Fruit fly (Drosophila melanogaster) whole organism, embryonic: ENCODE measurements around the gene CG15247.

Experiments
- Aef1 ChIP-seq: fragments of 200-800 bp; sonication (Bioruptor generic); IDR thresholded peaks from 3 replicates; pipeline ENCODE4 v1.3.6; 2022; ENCODE audit warnings: missing biosample characterization, missing genetic modification characterization
- B-H2 ChIP-seq: fragments of 200-800 bp; sonication (Bioruptor generic); optimal IDR thresholded peaks from 2 replicates; lab custom pipeline; 2018; ENCODE audit warnings: missing biosample characterization, mild to moderate bottlenecking, missing genetic modification characterization
- CG10267 ChIP-seq: fragments of 200-800 bp; sonication (Bioruptor generic); optimal IDR thresholded peaks from 2 replicates; lab custom pipeline; 2018; ENCODE audit warnings: missing biosample characterization, mild to moderate bottlenecking, missing genetic modification characterization, moderate library complexity
- CG10366 ChIP-seq: fragments of 200-800 bp; sonication (Bioruptor generic); IDR thresholded peaks from 2 replicates; pipeline ENCODE4 v1.3.6; 2022; ENCODE audit warnings: missing biosample characterization, missing genetic modification characterization
- CG11247 ChIP-seq: fragments of 200-800 bp; sonication (Bioruptor generic); IDR thresholded peaks from 2 replicates; pipeline ENCODE4 v1.3.6; 2022; ENCODE audit warnings: missing biosample characterization, missing genetic modification characterization
- CG11695 ChIP-seq: fragments of 200-800 bp; sonication (Bioruptor generic); IDR thresholded peaks from 3 replicates; pipeline ENCODE4 v1.3.6; 2022; ENCODE audit warnings: missing biosample characterization, missing genetic modification characterization
- CG11696 ChIP-seq: fragments of 200-800 bp; sonication (Bioruptor generic); IDR thresholded peaks from 2 replicates; pipeline ENCODE4 v1.3.6; 2022; ENCODE audit warnings: missing biosample characterization, missing genetic modification characterization
- CG11723 ChIP-seq: fragments of 200-800 bp; sonication (Bioruptor generic); optimal IDR thresholded peaks from 2 replicates; lab custom pipeline; 2017; ENCODE audit warnings: missing biosample characterization, mild to moderate bottlenecking, missing genetic modification characterization
- CG12659 ChIP-seq: fragments of 200-800 bp; sonication (Bioruptor generic); optimal IDR thresholded peaks from 3 replicates; lab custom pipeline; 2017; ENCODE audit warnings: mild to moderate bottlenecking, missing biosample characterization, missing genetic modification reagents, missing genetic modification characterization
- CG16813 ChIP-seq: fragments of 200-800 bp; sonication (Bioruptor generic); IDR thresholded peaks from 3 replicates; pipeline ENCODE4 v1.3.6; 2022; ENCODE audit warnings: missing biosample characterization, missing genetic modification characterization; ENCODE audit not compliant: partially characterized antibody
- CG16815 ChIP-seq: fragments of 200-800 bp; sonication (Bioruptor generic); optimal IDR thresholded peaks from 3 replicates; lab custom pipeline; 2017; ENCODE audit warnings: missing biosample characterization, mild to moderate bottlenecking, missing genetic modification characterization
- CG17328 ChIP-seq: fragments of 200-800 bp; sonication (Bioruptor generic); IDR thresholded peaks from 2 replicates; pipeline ENCODE4 v1.3.6; 2022; ENCODE audit warnings: missing biosample characterization, missing genetic modification characterization
- CG1832 ChIP-seq: fragments of 200-800 bp; sonication (Bioruptor generic); optimal IDR thresholded peaks from 2 replicates; lab custom pipeline; 2017; ENCODE audit warnings: missing biosample characterization, mild to moderate bottlenecking, missing genetic modification characterization, inconsistent platforms
- CG18619 ChIP-seq: fragments of 200-800 bp; sonication (Bioruptor generic); optimal IDR thresholded peaks from 3 replicates; lab custom pipeline; 2017; ENCODE audit warnings: missing biosample characterization, mild to moderate bottlenecking, missing genetic modification characterization
- CG31441 ChIP-seq: fragments of 200-800 bp; sonication (Bioruptor generic); IDR thresholded peaks from 2 replicates; pipeline ENCODE4 v1.3.6; 2022; ENCODE audit warnings: missing biosample characterization, missing genetic modification characterization
- CG34224 ChIP-seq: fragments of 200-800 bp; sonication (Bioruptor generic); IDR thresholded peaks from 3 replicates; pipeline ENCODE4 v1.3.6; 2022; ENCODE audit warnings: missing biosample characterization, missing genetic modification characterization; ENCODE audit not compliant: partially characterized antibody
- CG4282 ChIP-seq: fragments of 200-800 bp; sonication (Bioruptor generic); optimal IDR thresholded peaks from 2 replicates; lab custom pipeline; 2016; ENCODE audit warnings: missing biosample characterization, missing genetic modification characterization
- CG4730 ChIP-seq: fragments of 200-800 bp; sonication (Bioruptor generic); IDR thresholded peaks from 2 replicates; pipeline ENCODE4 v1.3.6; 2022; ENCODE audit warnings: missing biosample characterization, missing genetic modification characterization
- CG4820 ChIP-seq: fragments of 200-800 bp; sonication (Bioruptor generic); optimal IDR thresholded peaks from 3 replicates; lab custom pipeline; 2016; ENCODE audit warnings: missing biosample characterization, missing genetic modification characterization
- CG6654 ChIP-seq: fragments of 200-800 bp; sonication (Bioruptor generic); optimal IDR thresholded peaks from 2 replicates; lab custom pipeline; 2017; ENCODE audit warnings: missing biosample characterization, mild to moderate bottlenecking, missing genetic modification characterization
- CG7271 ChIP-seq: fragments of 200-800 bp; sonication (Bioruptor generic); optimal IDR thresholded peaks from 2 replicates; lab custom pipeline; 2018; ENCODE audit warnings: missing biosample characterization, mild to moderate bottlenecking, missing genetic modification characterization, moderate library complexity
- CG7372 ChIP-seq: fragments of 200-800 bp; sonication (Bioruptor generic); IDR thresholded peaks from 2 replicates; pipeline ENCODE4 v1.3.6; 2022; ENCODE audit warnings: missing biosample characterization, missing genetic modification characterization
- CG8924 ChIP-seq: fragments of 200-800 bp; optimal IDR thresholded peaks from 3 replicates; lab custom pipeline; 2019; ENCODE audit warnings: missing biosample characterization, mild to moderate bottlenecking, missing genetic modification characterization, moderate library complexity
- Deaf1 ChIP-seq: fragments of 200-800 bp; optimal IDR thresholded peaks from 3 replicates; lab custom pipeline; 2019; ENCODE audit warnings: missing biosample characterization, mild to moderate bottlenecking, missing genetic modification characterization, moderate library complexity
- HmgZ ChIP-seq: fragments of 200-800 bp; sonication (Bioruptor generic); optimal IDR thresholded peaks from 2 replicates; lab custom pipeline; 2018; ENCODE audit warnings: missing biosample characterization, mild to moderate bottlenecking, missing genetic modification characterization
- Jarid2 ChIP-seq: fragments of 200-800 bp; sonication (Bioruptor generic); optimal IDR thresholded peaks from 3 replicates; lab custom pipeline; 2017; ENCODE audit warnings: mild to moderate bottlenecking, missing biosample characterization, missing genetic modification reagents, missing genetic modification characterization
- Mad ChIP-seq: fragments of 200-800 bp; sonication (Bioruptor generic); optimal IDR thresholded peaks from 2 replicates; lab custom pipeline; 2016; ENCODE audit warnings: missing biosample characterization, missing genetic modification characterization
- Mes4 ChIP-seq: fragments of 200-800 bp; sonication (Bioruptor generic); optimal IDR thresholded peaks from 2 replicates; lab custom pipeline; 2016; ENCODE audit warnings: missing biosample characterization, missing genetic modification characterization
- Oaz ChIP-seq: fragments of 200-800 bp; sonication (Bioruptor generic); IDR thresholded peaks from 2 replicates; pipeline ENCODE4 v1.3.6; 2022; ENCODE audit warnings: missing biosample characterization, missing genetic modification characterization
- Opbp ChIP-seq: fragments of 200-800 bp; sonication (Bioruptor generic); IDR thresholded peaks from 3 replicates; pipeline ENCODE4 v1.3.6; 2022; ENCODE audit warnings: missing biosample characterization, missing genetic modification characterization; ENCODE audit not compliant: partially characterized antibody
- Ptx1 ChIP-seq: fragments of 200-800 bp; sonication (Bioruptor generic); IDR thresholded peaks from 2 replicates; pipeline ENCODE4 v1.3.6; 2022; ENCODE audit warnings: missing biosample characterization, missing genetic modification characterization
- bab2 ChIP-seq: fragments of 200-800 bp; sonication (Bioruptor generic); optimal IDR thresholded peaks from 2 replicates; lab custom pipeline; 2016; ENCODE audit warnings: missing biosample characterization, missing genetic modification characterization
- chif ChIP-seq, 2 experiments: fragments of 200-800 bp; sonication (Bioruptor generic); optimal IDR thresholded peaks; 3 replicates each; lab custom pipeline; 2016; ENCODE audit warnings: missing biosample characterization in 2 of 2, missing genetic modification characterization in 2 of 2
- ci ChIP-seq: fragments of 200-800 bp; sonication (Bioruptor generic); IDR thresholded peaks from 3 replicates; pipeline ENCODE4 v1.3.6; 2022; ENCODE audit warnings: missing biosample characterization, missing genetic modification characterization
- emc ChIP-seq: fragments of 200-800 bp; sonication (Bioruptor generic); optimal IDR thresholded peaks from 2 replicates; lab custom pipeline; 2016; ENCODE audit warnings: missing biosample characterization, missing genetic modification characterization
- ems ChIP-seq: fragments of 200-800 bp; sonication (Bioruptor generic); optimal IDR thresholded peaks from 3 replicates; lab custom pipeline; 2016; ENCODE audit warnings: missing biosample characterization, missing genetic modification characterization
- esg ChIP-seq: fragments of 200-800 bp; sonication (Bioruptor generic); conservative IDR thresholded peaks from 2 replicates; pipeline ENCODE4 v1.3.6; 2022; ENCODE audit warnings: missing biosample characterization, missing genetic modification characterization
- ewg ChIP-seq: fragments of 200-800 bp; sonication (Bioruptor generic); optimal IDR thresholded peaks from 3 replicates; lab custom pipeline; 2017; ENCODE audit warnings: mild to moderate bottlenecking, missing biosample characterization, missing genetic modification reagents, missing genetic modification characterization
- fd102C ChIP-seq: fragments of 200-800 bp; sonication (Bioruptor generic); optimal IDR thresholded peaks from 2 replicates; lab custom pipeline; 2018; ENCODE audit warnings: missing biosample characterization, mild to moderate bottlenecking, missing genetic modification characterization, moderate library complexity
- gt ChIP-seq: fragments of 200-800 bp; sonication (Bioruptor generic); IDR thresholded peaks from 2 replicates; pipeline ENCODE4 v1.3.6; 2022; ENCODE audit warnings: missing biosample characterization, missing genetic modification characterization
- ham ChIP-seq: fragments of 200-800 bp; sonication (Bioruptor generic); IDR thresholded peaks from 2 replicates; pipeline ENCODE4 v1.3.6; 2022; ENCODE audit warnings: missing biosample characterization, missing genetic modification characterization
- hb ChIP-seq: fragments of 200-800 bp; sonication (Bioruptor generic); IDR thresholded peaks from 3 replicates; pipeline ENCODE4 v1.3.6; 2022; ENCODE audit warnings: missing biosample characterization, missing genetic modification characterization; ENCODE audit not compliant: partially characterized antibody
- hkb ChIP-seq, 2 experiments: fragments of 200-800 bp in 1 of 2; fragments of >200 bp in 1 of 2; sonication (Bioruptor generic) in 1 of 2; IDR thresholded peaks in 1 of 2; optimal IDR thresholded peaks in 1 of 2; 2 replicates each; pipeline versions ENCODE4 v1.3.6 to Lab custom; 2017 to 2022; ENCODE audit warnings: missing biosample characterization in 1 of 2, missing genetic modification characterization in 1 of 2
- jing ChIP-seq: fragments of 200-800 bp; sonication (Bioruptor generic); optimal IDR thresholded peaks from 2 replicates; lab custom pipeline; 2018; ENCODE audit warnings: missing biosample characterization, mild to moderate bottlenecking, missing genetic modification characterization
- luna ChIP-seq: fragments of 200-800 bp; sonication (Bioruptor generic); optimal IDR thresholded peaks from 2 replicates; lab custom pipeline; 2016; ENCODE audit warnings: missing biosample characterization, missing genetic modification characterization
- nmo ChIP-seq: fragments of 200-800 bp; sonication (Bioruptor generic); optimal IDR thresholded peaks from 2 replicates; lab custom pipeline; 2018; ENCODE audit warnings: missing biosample characterization, mild to moderate bottlenecking, missing genetic modification characterization, moderate library complexity
- onecut ChIP-seq: fragments of 200-800 bp; sonication (Bioruptor generic); IDR thresholded peaks from 2 replicates; pipeline ENCODE4 v1.3.6; 2022; ENCODE audit warnings: missing biosample characterization, missing genetic modification characterization
- pan ChIP-seq, 4 experiments: fragments of >200 bp in 3 of 4; fragments of 200-800 bp in 1 of 4; sonication (Bioruptor generic) in 1 of 4; optimal IDR thresholded peaks in 3 of 4; IDR thresholded peaks in 1 of 4; 2 replicates each; pipeline versions ENCODE4 v1.3.6 to Lab custom; 2017 to 2022; ENCODE audit warnings: missing biosample characterization in 2 of 4, missing genetic modification characterization in 2 of 4, mixed read lengths in 1 of 4
- pfk ChIP-seq: fragments of 200-800 bp; sonication (Bioruptor generic); optimal IDR thresholded peaks from 2 replicates; lab custom pipeline; 2018; ENCODE audit warnings: missing biosample characterization, mild to moderate bottlenecking, missing genetic modification characterization, moderate library complexity
- pnt ChIP-seq: fragments of 200-800 bp; sonication (Bioruptor generic); optimal IDR thresholded peaks from 3 replicates; lab custom pipeline; 2016; ENCODE audit warnings: missing biosample characterization, missing genetic modification characterization
- row ChIP-seq: fragments of 200-800 bp; sonication (Bioruptor generic); IDR thresholded peaks from 3 replicates; pipeline ENCODE4 v1.3.6; 2022; ENCODE audit warnings: missing biosample characterization, missing genetic modification characterization
- slou ChIP-seq: fragments of 200-800 bp; sonication (Bioruptor generic); optimal IDR thresholded peaks from 3 replicates; lab custom pipeline; 2016; ENCODE audit warnings: missing biosample characterization, missing genetic modification characterization
- zfh1 ChIP-seq: fragments of 200-800 bp; sonication (Bioruptor generic); IDR thresholded peaks from 3 replicates; pipeline ENCODE4 v1.3.6; 2022; ENCODE audit warnings: missing biosample characterization, missing genetic modification characterization

Gene CG15247

dm6 chrX:9911026-9911425, 34.6 kb upstream of the CG15247 start, which contains the start of gene CG1986 (continued):
- TF ChIP-seq ewg (GFP tag; lab: Kevin White, UChicago) (no peak), esg (GFP tag; lab: Robert Waterston, UW) (no peak), CG7271 (tag; lab: Kevin White, UChicago) (no peak), CG16813 (GFP tag; lab: Robert Waterston, UW) (no peak), CG17328 (GFP tag; lab: Robert Waterston, UW) (no peak), row (GFP tag; lab: Robert Waterston, UW) (peak; percentile 22; the same call in 2 of the 3 replicates), emc (GFP tag; lab: Kevin White, UChicago) (no peak), zfh1 (GFP tag; lab: Robert Waterston, UW) (0 out of 3 replicates have a peak, but pooled peaks have one; percentile 14), gt (no peak), pfk (no peak), Oaz (GFP tag; lab: Robert Waterston, UW) (no peak), jing (GFP tag; lab: Kevin White, UChicago) (no peak), hkb (optimal IDR thresholded peaks at IDR 0.05; lab: Kevin White, UChicago) (no peak), hkb (GFP tag; IDR thresholded peaks at IDR 0.05; lab: Robert Waterston, UW) (no peak), CG7372 (no peak), pnt (GFP tag; lab: Kevin White, UChicago) (no peak), CG11723 (no peak), CG31441 (no peak), CG11247 (no peak), Mes4 (no peak), CG4730 (GFP tag; lab: Robert Waterston, UW) (no peak), fd102C (GFP tag; lab: Kevin White, UChicago) (no peak), Aef1 (GFP tag; lab: Robert Waterston, UW) (no peak), Ptx1 (0 out of 2 replicates have a peak, but pooled peaks have one; percentile 13), CG18619 (GFP tag; lab: Kevin White, UChicago) (no peak), CG6654 (no peak), pan (optimal IDR thresholded peaks at IDR 0.05; lab: Kevin White, UChicago) (no peak), pan (GFP tag; optimal IDR thresholded peaks at IDR 0.05 in 1 of 2, IDR thresholded peaks at IDR 0.05 in 1 of 2) (no peak), hb (GFP tag; lab: Robert Waterston, UW) (no peak), CG12659 (GFP tag; lab: Kevin White, UChicago) (no peak), luna (no peak), CG4820 (no peak), CG8924 (tag; lab: Kevin White, UChicago) (no peak), CG11696 (no peak), CG10267 (no peak), ci (no peak), ham (GFP tag; lab: Robert Waterston, UW) (no peak), CG10366 (GFP tag; lab: Robert Waterston, UW) (no peak), nmo (peak; percentile 17), slou (GFP tag; lab: Kevin White, UChicago) (no peak), CG4282 (GFP tag; lab: Kevin White, UChicago) (no peak)

dm6 chrX:9909384-9909783, 32.9 kb upstream of the CG15247 start:
- TF ChIP-seq Jarid2 (GFP tag; lab: Kevin White, UChicago) (no peak), chif (GFP tag; optimal IDR thresholded peaks at IDR 0.05; lab: Kevin White, UChicago) (no peak), Mad (GFP tag; lab: Kevin White, UChicago) (no peak), B-H2 (GFP tag; lab: Kevin White, UChicago) (no peak), CG1832 (GFP tag; lab: Kevin White, UChicago) (no peak), HmgZ (tag; lab: Kevin White, UChicago) (no peak), onecut (no peak), CG16815 (GFP tag; lab: Kevin White, UChicago) (no peak), ems (GFP tag; lab: Kevin White, UChicago) (no peak), Opbp (GFP tag; lab: Robert Waterston, UW) (no peak), pan (optimal IDR thresholded peaks at IDR 0.05; lab: Kevin White, UChicago) (no peak), pan (GFP tag; optimal IDR thresholded peaks at IDR 0.05 in 1 of 2, IDR thresholded peaks at IDR 0.05 in 1 of 2) (peak in 1 of 2 experiments; percentile 45), CG11695 (GFP tag; lab: Robert Waterston, UW) (no peak), CG34224 (GFP tag; lab: Robert Waterston, UW) (no peak), Deaf1 (tag; lab: Kevin White, UChicago) (no peak), bab2 (GFP tag; lab: Kevin White, UChicago) (no peak)
